Fruit fly (Drosophila melanogaster): Measurements from ENCODE around the gene Poc1.

Poc1 gene

dm6 chr3L:13403141-13403867 is 13.5 kb upstream of the Poc1 start (continued):
- TF ChIP-seq ind (GFP tag; optimal IDR thresholded peaks at IDR 0.05) (no peak), Sox102F (GFP tag; optimal IDR thresholded peaks at IDR 0.05) (peak; percentile 20), lov (optimal IDR thresholded peaks at IDR 0.05) (no peak), lov (GFP tag; IDR thresholded peaks at IDR 0.05) (no peak), Nf-YA (GFP tag; IDR thresholded peaks at IDR 0.05) (peak; percentile 81; the same call in 1 of the 2 replicates), CG16815 (GFP tag; optimal IDR thresholded peaks at IDR 0.05) (peak; percentile 47), CG12391 (tag; optimal IDR thresholded peaks at IDR 0.05) (peak; percentile 17), CG10959 (GFP tag; IDR thresholded peaks at IDR 0.05) (0 out of 2 replicates have a peak, but pooled peaks have one; percentile 41), Med (GFP tag) (peak; percentile 40), tin (GFP tag; optimal IDR thresholded peaks at IDR 0.05) (peak; percentile 10), D (optimal IDR thresholded peaks at IDR 0.05) (no peak), D (GFP tag; optimal IDR thresholded peaks at IDR 0.05) (peak; percentile 64), TFAM (GFP tag; optimal IDR thresholded peaks at IDR 0.05) (no peak), ems (GFP tag; optimal IDR thresholded peaks at IDR 0.05) (no peak), bab2 (GFP tag; optimal IDR thresholded peaks at IDR 0.05) (no peak), cad (GFP tag; optimal IDR thresholded peaks at IDR 0.05) (peak; percentile 57), ap (GFP tag; IDR thresholded peaks at IDR 0.05) (no peak), CG13287 (GFP tag; IDR thresholded peaks at IDR 0.05; ENCODE audit: partially characterized antibody) (0 out of 2 replicates have a peak, but pooled peaks have one; percentile 21), gro (GFP tag; optimal IDR thresholded peaks at IDR 0.05) (no peak), Spps (tag; optimal IDR thresholded peaks at IDR 0.05) (no peak), zf30C (GFP tag; optimal IDR thresholded peaks at IDR 0.05) (peak; percentile 42), CG16779 (GFP tag; IDR thresholded peaks at IDR 0.05) (no peak), CG31441 (GFP tag; IDR thresholded peaks at IDR 0.05) (peak; percentile 60; the same call in 1 of the 2 replicates), CG15696 (tag; optimal IDR thresholded peaks at IDR 0.05) (peak; percentile 57)

dm6 chr3L:13400872-13401418 is 11.1 kb upstream of the Poc1 start, which contains the start of gene sens:
sens (minus strand) TSS chr3L:13401125.
- TF ChIP-seq Kr (GFP tag; optimal IDR thresholded peaks at IDR 0.05) = no peak
- TF ChIP-seq CG8944 (GFP tag; optimal IDR thresholded peaks at IDR 0.05) = no peak
- peak; percentile 59 for TF ChIP-seq Deaf1 (tag; optimal IDR thresholded peaks at IDR 0.05)
- TF ChIP-seq odd (GFP tag; optimal IDR thresholded peaks at IDR 0.05) = no peak
- TF ChIP-seq shn (GFP tag; optimal IDR thresholded peaks at IDR 0.05) = no peak
- no peak for TF ChIP-seq CG7963 (GFP tag; IDR thresholded peaks at IDR 0.05; ENCODE audit: partially characterized antibody)
- TF ChIP-seq Atf6 (GFP tag; IDR thresholded peaks at IDR 0.05) = no peak
- TF ChIP-seq Jarid2 (GFP tag; optimal IDR thresholded peaks at IDR 0.05) = peak; percentile 81
- TF ChIP-seq CG17912 (GFP tag; optimal IDR thresholded peaks at IDR 0.05) = no peak
- no peak for TF ChIP-seq wor (GFP tag; IDR thresholded peaks at IDR 0.05)
- TF ChIP-seq CG13894 (tag; optimal IDR thresholded peaks at IDR 0.05) = no peak
- no peak for TF ChIP-seq Hsf (GFP tag; optimal IDR thresholded peaks at IDR 0.05)
- no peak for TF ChIP-seq CG30020 (tag; optimal IDR thresholded peaks at IDR 0.05)
- peak in 1 of 2 experiments; percentile 11 for TF ChIP-seq Trl (optimal IDR thresholded peaks at IDR 0.05)
- no peak for TF ChIP-seq Trl (GFP tag; optimal IDR thresholded peaks at IDR 0.05)
- no peak for TF ChIP-seq CG17385 (GFP tag; optimal IDR thresholded peaks at IDR 0.05)
- no peak for TF ChIP-seq Scr (GFP tag; IDR thresholded peaks at IDR 0.05; ENCODE audit: partially characterized antibody)
- peak; percentile 65 for TF ChIP-seq sqz (GFP tag; optimal IDR thresholded peaks at IDR 0.05)
- TF ChIP-seq CG12769 (tag; optimal IDR thresholded peaks at IDR 0.05) = no peak
- no peak for TF ChIP-seq lmd (GFP tag; IDR thresholded peaks at IDR 0.05)
- no peak for TF ChIP-seq Stat92E (GFP tag; optimal IDR thresholded peaks at IDR 0.05)
- TF ChIP-seq CG17829 (tag; optimal IDR thresholded peaks at IDR 0.05) = peak; percentile 64
- TF ChIP-seq CG8388 (GFP tag; optimal IDR thresholded peaks at IDR 0.05) = peak; percentile 49
- TF ChIP-seq kni (GFP tag; optimal IDR thresholded peaks at IDR 0.05) = peak; percentile 45
- TF ChIP-seq sens-2 (GFP tag; IDR thresholded peaks at IDR 0.05) = no peak
- TF ChIP-seq fru (optimal IDR thresholded peaks at IDR 0.05) = no peak
- TF ChIP-seq Bgb (GFP tag; IDR thresholded peaks at IDR 0.05; ENCODE audit: partially characterized antibody) = no peak

Data from whole organism, embryonic.